Fruit fly (Drosophila melanogaster): ENCODE results near the gene Qsox4.
A peak's percentile ranks its signal among the peaks of the same experiment; 100 is the strongest.

The Qsox4 gene

dm6 chr3R:23674369-23674768 is 28.2 kb upstream of the Qsox4 start:
- TF ChIP-seq Oaz (GFP tag; IDR thresholded peaks at IDR 0.05) = no peak
- TF ChIP-seq nau (GFP tag; optimal IDR thresholded peaks at IDR 0.05) = no peak
- TF ChIP-seq zen (tag; optimal IDR thresholded peaks at IDR 0.05) = no peak
- TF ChIP-seq crc (GFP tag; optimal IDR thresholded peaks at IDR 0.05) = no peak
- TF ChIP-seq ci (GFP tag; IDR thresholded peaks at IDR 0.05) = no peak
- no peak for TF ChIP-seq CG9437 (GFP tag; optimal IDR thresholded peaks at IDR 0.05)
- no peak for TF ChIP-seq CG30020 (tag; optimal IDR thresholded peaks at IDR 0.05)
- no peak for TF ChIP-seq bbx (GFP tag; IDR thresholded peaks at IDR 0.05; ENCODE audit: partially characterized antibody)
- no peak for TF ChIP-seq Hr51 (GFP tag; optimal IDR thresholded peaks at IDR 0.05)
- no peak for TF ChIP-seq CG12942 (GFP tag; optimal IDR thresholded peaks at IDR 0.05)
- TF ChIP-seq CG4328 (GFP tag; optimal IDR thresholded peaks at IDR 0.05) = no peak
- no peak for TF ChIP-seq Aef1 (GFP tag; IDR thresholded peaks at IDR 0.05)
- TF ChIP-seq bcd (GFP tag; optimal IDR thresholded peaks at IDR 0.05) = no peak
- no peak for TF ChIP-seq schlank (tag; optimal IDR thresholded peaks at IDR 0.05)
- TF ChIP-seq CG14860 (GFP tag; IDR thresholded peaks at IDR 0.05; ENCODE audit: partially characterized antibody) = no peak
- TF ChIP-seq Ada2b (GFP tag; IDR thresholded peaks at IDR 0.05) = no peak

- TF ChIP-seq tin (GFP tag; optimal IDR thresholded peaks at IDR 0.05) = no peak
- no peak for TF ChIP-seq mirr (GFP tag; optimal IDR thresholded peaks at IDR 0.05)
- no peak for TF ChIP-seq CG7987 (GFP tag; optimal IDR thresholded peaks at IDR 0.05)
- no peak for TF ChIP-seq dm (GFP tag; optimal IDR thresholded peaks at IDR 0.05)
- no peak for TF ChIP-seq CG1233 (GFP tag; optimal IDR thresholded peaks at IDR 0.05)
- TF ChIP-seq dmrt99B (tag; optimal IDR thresholded peaks at IDR 0.05) = no peak
- TF ChIP-seq sna (GFP tag; IDR thresholded peaks at IDR 0.05; ENCODE audit: partially characterized antibody) = no peak
Measured at dm6 chr3R:23675646-23676045, 26.9 kb upstream of the Qsox4 start.

- no peak for TF ChIP-seq CG3407 (GFP tag; optimal IDR thresholded peaks at IDR 0.05)
- no peak for TF ChIP-seq klu (GFP tag; IDR thresholded peaks at IDR 0.05)
- TF ChIP-seq CG32532 (GFP tag; IDR thresholded peaks at IDR 0.05) = 0 out of 2 replicates have a peak, but pooled peaks have one; percentile 25
- no peak for TF ChIP-seq CG12219 (GFP tag; optimal IDR thresholded peaks at IDR 0.05)
- peak; percentile 6 for TF ChIP-seq Med (GFP tag)
- no peak for TF ChIP-seq CG14441 (GFP tag; IDR thresholded peaks at IDR 0.05)
- no peak for TF ChIP-seq CG33213 (GFP tag; optimal IDR thresholded peaks at IDR 0.05)
Measured at dm6 chr3R:23677058-23677457, 25.5 kb upstream of the Qsox4 start, which contains the start of gene GILT3. TSS of gene GILT3 (plus strand) at chr3R:23677358.

DNA sequence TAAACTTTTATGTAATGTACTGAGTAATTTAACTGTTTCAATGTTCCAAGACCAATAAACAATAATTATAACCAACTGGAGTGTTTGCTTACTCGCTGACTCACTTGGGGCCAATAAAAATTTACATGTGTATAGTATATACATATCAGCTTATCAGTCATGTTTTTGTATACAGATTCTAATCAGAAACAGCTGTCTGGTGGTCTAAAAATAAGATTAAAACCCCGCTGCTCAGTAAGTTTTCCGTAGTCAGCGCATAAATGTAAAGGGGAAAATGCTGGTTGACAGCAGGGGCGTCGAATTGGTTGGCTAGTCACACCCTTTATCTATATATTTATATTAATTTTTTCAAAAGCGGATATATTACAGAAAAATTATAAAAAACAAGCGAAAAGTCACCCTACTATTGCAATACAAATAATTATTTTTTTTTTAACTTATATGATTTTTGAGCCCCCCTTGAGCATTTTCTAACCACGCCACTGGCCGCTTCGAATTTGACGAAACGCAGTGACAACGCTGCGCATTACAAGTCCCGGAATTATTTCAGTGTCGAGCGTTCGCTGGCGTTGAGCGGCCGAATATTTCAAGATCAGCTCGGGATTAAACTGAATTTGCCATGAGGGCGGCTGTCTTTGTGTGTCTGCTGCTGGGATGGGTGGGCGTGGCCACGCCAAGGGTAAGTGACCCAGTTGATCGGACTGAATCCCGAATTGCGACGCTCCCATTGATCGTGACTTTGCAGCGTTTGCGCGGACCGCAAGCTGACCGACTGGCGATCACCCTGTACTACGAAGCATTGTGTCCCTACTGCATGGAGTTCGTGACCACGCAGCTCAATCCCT is 24.0 kb upstream of the Qsox4 start, which contains the start of gene GILT2:
GILT2 (plus strand) TSS at position 547 of the 845 bp plus-strand sequence.
- TF ChIP-seq CG3847 (GFP tag; IDR thresholded peaks at IDR 0.05) (peak; percentile 92), CG2202 (tag; optimal IDR thresholded peaks at IDR 0.05) (peak; percentile 85), Doc2 (GFP tag; IDR thresholded peaks at IDR 0.05) (no peak), bab2 (GFP tag; optimal IDR thresholded peaks at IDR 0.05) (peak; percentile 54), Oli (tag; optimal IDR thresholded peaks at IDR 0.05) (peak; percentile 92), CG14014 (GFP tag; IDR thresholded peaks at IDR 0.05) (peak; percentile 94), lov (optimal IDR thresholded peaks at IDR 0.05) (no peak), lov (GFP tag; IDR thresholded peaks at IDR 0.05) (peak; percentile 89), CG5245 (GFP tag; optimal IDR thresholded peaks at IDR 0.05) (peak; percentile 89), br (optimal IDR thresholded peaks at IDR 0.05) (no peak), CG13123 (GFP tag; optimal IDR thresholded peaks at IDR 0.05) (peak; percentile 54), NfI (GFP tag; optimal IDR thresholded peaks at IDR 0.05) (peak; percentile 90), CG3838 (GFP tag; optimal IDR thresholded peaks at IDR 0.05) (peak; percentile 63), ab (GFP tag; optimal IDR thresholded peaks at IDR 0.05) (peak; percentile 10), dysf (GFP tag; IDR thresholded peaks at IDR 0.05) (peak; percentile 95), HLHmδ (GFP tag; optimal IDR thresholded peaks at IDR 0.05) (no peak), CG34422 (GFP tag; IDR thresholded peaks at IDR 0.05) (peak; percentile 91), Lim3 (GFP tag; IDR thresholded peaks at IDR 0.05) (peak; percentile 34; the same call in 1 of the 2 replicates)

Measured in whole organism, embryonic.